Worm (Caenorhabditis elegans) whole organism, mixed stage, embryonic: ENCODE results near the gene irg-6.

Experiments used
- ceh-39 ChIP-seq: fragments of 150-350 bp; optimal IDR thresholded peaks from 2 replicates; lab custom pipeline; 2014; ENCODE audit warnings: missing biosample characterization, missing genetic modification characterization
- ceh-43 ChIP-seq: fragments of 200-800 bp; sonication (Bioruptor generic); optimal IDR thresholded peaks from 2 replicates; lab custom pipeline; 2018; ENCODE audit warnings: mild to moderate bottlenecking, missing genetic modification characterization, moderate library complexity, missing compliant biosample characterization
- elt-1 ChIP-seq: sonication (generic microtip); optimal IDR thresholded peaks from 2 replicates; lab custom pipeline; 2017; ENCODE audit warnings: missing genetic modification characterization, mild to moderate bottlenecking, missing compliant biosample characterization, antibody characterized with exemption, moderate library complexity, borderline replicate concordance; ENCODE audit not compliant: insufficient read depth
- ham-2 ChIP-seq: fragments of 200-800 bp; sonication (Bioruptor generic); optimal IDR thresholded peaks from 2 replicates; lab custom pipeline; 2018; ENCODE audit warnings: mild to moderate bottlenecking, missing genetic modification characterization, missing compliant biosample characterization
- mab-5 ChIP-seq: fragments of 150-350 bp; optimal IDR thresholded peaks from 2 replicates; lab custom pipeline; 2014; ENCODE audit warnings: missing biosample characterization, missing genetic modification characterization
- nhr-237 ChIP-seq: fragments of 150-350 bp; optimal IDR thresholded peaks from 2 replicates; lab custom pipeline; 2014; ENCODE audit warnings: missing biosample characterization, missing genetic modification characterization
- snpc-4 ChIP-seq: fragments of 150-350 bp; optimal IDR thresholded peaks from 2 replicates; lab custom pipeline; 2014; ENCODE audit warnings: missing biosample characterization, missing genetic modification characterization
- ztf-11 ChIP-seq: fragments of 150-350 bp; optimal IDR thresholded peaks from 2 replicates; lab custom pipeline; 2014; ENCODE audit warnings: missing biosample characterization, missing genetic modification characterization

DNA sequence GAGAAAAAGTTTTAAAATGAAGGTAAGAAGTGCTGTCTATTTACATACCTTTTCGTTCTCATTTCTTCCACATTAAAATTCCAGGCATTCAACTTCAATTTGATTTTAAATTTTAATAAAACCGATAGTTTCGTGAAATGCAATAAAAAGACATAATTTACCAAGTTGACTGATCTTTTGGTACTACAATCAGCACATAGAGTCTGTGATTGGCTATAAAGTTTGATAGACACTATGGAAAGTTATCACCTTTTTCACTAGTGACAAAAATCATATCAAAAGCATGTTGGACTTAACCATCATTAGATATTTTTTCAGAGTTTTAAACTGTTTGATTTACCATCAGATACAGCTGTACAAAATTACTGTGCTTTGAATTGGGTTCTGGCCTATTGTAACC lies 710 bp upstream of the irg-6 start, which contains the start of gene srz-15:
- TF ChIP-seq ceh-39 (tag; lab: Kevin White, UChicago) (no peak), elt-1 (no peak), ztf-11 (tag; lab: Kevin White, UChicago) (no peak), ham-2 (GFP tag; lab: Kevin White, UChicago) (no peak), nhr-237 (no peak), ceh-43 (GFP tag; lab: Kevin White, UChicago) (no peak), snpc-4 (no peak), mab-5 (no peak)
